Fruit fly (Drosophila melanogaster) whole organism, embryonic: ENCODE measurements around the gene clumsy.

Experiments used
- CG10267 ChIP-seq: fragments of 200-800 bp; sonication (Bioruptor generic); optimal IDR thresholded peaks from 2 replicates; lab custom pipeline; 2018; ENCODE audit warnings: missing biosample characterization, mild to moderate bottlenecking, missing genetic modification characterization, moderate library complexity
- CG10321 ChIP-seq: fragments of 200-800 bp; sonication (Bioruptor generic); IDR thresholded peaks from 2 replicates; pipeline ENCODE4 v1.3.6; 2022; ENCODE audit warnings: missing biosample characterization, missing genetic modification characterization
- CG10543 ChIP-seq: fragments of 200-800 bp; sonication (Bioruptor generic); optimal IDR thresholded peaks from 3 replicates; lab custom pipeline; 2017; ENCODE audit warnings: missing biosample characterization, mild to moderate bottlenecking, missing genetic modification characterization, moderate library complexity
- CG11695 ChIP-seq: fragments of 200-800 bp; sonication (Bioruptor generic); IDR thresholded peaks from 3 replicates; pipeline ENCODE4 v1.3.6; 2022; ENCODE audit warnings: missing biosample characterization, missing genetic modification characterization
- CG12071 ChIP-seq: fragments of 200-800 bp; sonication (Bioruptor generic); optimal IDR thresholded peaks from 3 replicates; lab custom pipeline; 2018; ENCODE audit warnings: missing biosample characterization, mild to moderate bottlenecking, missing genetic modification characterization
- CG12299 ChIP-seq: fragments of 200-800 bp; sonication (Bioruptor generic); optimal IDR thresholded peaks from 2 replicates; lab custom pipeline; 2018; ENCODE audit warnings: missing biosample characterization, mild to moderate bottlenecking, missing genetic modification characterization
- CG13287 ChIP-seq: fragments of 200-800 bp; sonication (Bioruptor generic); IDR thresholded peaks from 2 replicates; pipeline ENCODE4 v1.3.6; 2022; ENCODE audit warnings: missing biosample characterization, missing genetic modification characterization; ENCODE audit not compliant: partially characterized antibody
- CG13296 ChIP-seq: fragments of 200-800 bp; sonication (Bioruptor generic); optimal IDR thresholded peaks from 3 replicates; lab custom pipeline; 2018; ENCODE audit warnings: missing biosample characterization, mild to moderate bottlenecking, missing genetic modification characterization
- CG13894 ChIP-seq: fragments of 200-800 bp; sonication (Bioruptor generic); optimal IDR thresholded peaks from 3 replicates; lab custom pipeline; 2018; ENCODE audit warnings: missing biosample characterization, mild to moderate bottlenecking, missing genetic modification characterization, moderate library complexity
- CG1602 ChIP-seq: fragments of 200-800 bp; sonication (Bioruptor generic); optimal IDR thresholded peaks from 3 replicates; lab custom pipeline; 2016; ENCODE audit warnings: missing biosample characterization, missing genetic modification characterization
- CG17829 ChIP-seq: fragments of 200-800 bp; optimal IDR thresholded peaks from 2 replicates; lab custom pipeline; 2019; ENCODE audit warnings: missing biosample characterization, mild to moderate bottlenecking, missing genetic modification characterization, moderate library complexity
- CG18011 ChIP-seq: fragments of 200-800 bp; sonication (Bioruptor generic); optimal IDR thresholded peaks from 2 replicates; lab custom pipeline; 2017; ENCODE audit warnings: missing biosample characterization, missing genetic modification characterization, mild to moderate bottlenecking, moderate library complexity, missing genotype
- CG2889 ChIP-seq: fragments of 200-800 bp; sonication (Bioruptor generic); IDR thresholded peaks from 3 replicates; pipeline ENCODE4 v1.3.6; 2022; ENCODE audit warnings: missing biosample characterization, missing genetic modification characterization
- CG30431 ChIP-seq: fragments of 200-800 bp; sonication (Bioruptor generic); optimal IDR thresholded peaks from 2 replicates; lab custom pipeline; 2017; ENCODE audit warnings: missing biosample characterization, missing genetic modification characterization
- CG3407 ChIP-seq: fragments of 200-800 bp; sonication (Bioruptor generic); optimal IDR thresholded peaks from 2 replicates; lab custom pipeline; 2018; ENCODE audit warnings: missing biosample characterization, mild to moderate bottlenecking, missing genetic modification characterization
- CG34376 ChIP-seq: fragments of 200-800 bp; sonication (Bioruptor generic); optimal IDR thresholded peaks from 2 replicates; lab custom pipeline; 2018; ENCODE audit warnings: missing biosample characterization, mild to moderate bottlenecking, missing genetic modification characterization
- CG3726 ChIP-seq: fragments of 200-800 bp; sonication (Bioruptor generic); IDR thresholded peaks from 3 replicates; pipeline ENCODE4, ENCODE4 v1.3.6; 2022; ENCODE audit warnings: missing biosample characterization, missing genetic modification characterization
- CG3847 ChIP-seq: fragments of 200-800 bp; sonication (Bioruptor generic); IDR thresholded peaks from 2 replicates; pipeline ENCODE4 v1.3.6; 2022; ENCODE audit warnings: missing biosample characterization, missing genetic modification characterization
- CG4707 ChIP-seq: fragments of 200-800 bp; sonication (Bioruptor generic); optimal IDR thresholded peaks from 2 replicates; lab custom pipeline; 2018; ENCODE audit warnings: missing biosample characterization, mild to moderate bottlenecking, missing genetic modification characterization, moderate library complexity
- CG6254 ChIP-seq: fragments of 200-800 bp; sonication (Bioruptor generic); optimal IDR thresholded peaks from 3 replicates; lab custom pipeline; 2017; ENCODE audit warnings: mild to moderate bottlenecking, missing biosample characterization, missing genetic modification reagents, missing genetic modification characterization
- CG6765 ChIP-seq: fragments of 200-800 bp; sonication (Bioruptor generic); optimal IDR thresholded peaks from 3 replicates; lab custom pipeline; 2017; ENCODE audit warnings: missing biosample characterization, mild to moderate bottlenecking, missing genetic modification characterization
- CG7372 ChIP-seq: fragments of 200-800 bp; sonication (Bioruptor generic); IDR thresholded peaks from 2 replicates; pipeline ENCODE4 v1.3.6; 2022; ENCODE audit warnings: missing biosample characterization, missing genetic modification characterization
- CG7839 ChIP-seq: fragments of 200-800 bp; sonication (Bioruptor generic); optimal IDR thresholded peaks from 3 replicates; lab custom pipeline; 2018; ENCODE audit warnings: missing biosample characterization, mild to moderate bottlenecking, missing genetic modification characterization, moderate library complexity
- Dfd ChIP-seq, 2 experiments: fragments of >200 bp; optimal IDR thresholded peaks; 2 replicates each; lab custom pipeline; 2017; ENCODE audit warnings: missing biosample characterization in 2 of 2, missing genetic modification characterization in 2 of 2
- Doc3 ChIP-seq: fragments of 200-800 bp; sonication (Bioruptor generic); IDR thresholded peaks from 3 replicates; pipeline ENCODE4 v1.3.6; 2022; ENCODE audit warnings: missing biosample characterization, missing genetic modification characterization; ENCODE audit not compliant: partially characterized antibody
- E2f2 ChIP-seq: fragments of 200-800 bp; sonication (Bioruptor generic); IDR thresholded peaks from 2 replicates; pipeline ENCODE4 v1.3.6; 2022; ENCODE audit warnings: missing biosample characterization, missing genetic modification characterization
- Ets65A ChIP-seq: fragments of 200-800 bp; sonication (Bioruptor generic); peaks from one replicate; lab custom pipeline; 2016; ENCODE audit warnings: missing biosample characterization, missing genetic modification characterization
- H2.0 ChIP-seq: fragments of 200-800 bp; sonication (Bioruptor generic); IDR thresholded peaks from 2 replicates; pipeline ENCODE4 v1.3.6; 2022; ENCODE audit warnings: missing biosample characterization, missing genetic modification characterization
- HmgZ ChIP-seq: fragments of 200-800 bp; sonication (Bioruptor generic); optimal IDR thresholded peaks from 2 replicates; lab custom pipeline; 2018; ENCODE audit warnings: missing biosample characterization, mild to moderate bottlenecking, missing genetic modification characterization
- Hmx ChIP-seq: fragments of 200-800 bp; sonication (Bioruptor generic); optimal IDR thresholded peaks from 2 replicates; lab custom pipeline; 2016; ENCODE audit warnings: missing biosample characterization, missing genetic modification characterization
- MBD-R2 ChIP-seq: fragments of 200-800 bp; sonication (Bioruptor generic); IDR thresholded peaks from 2 replicates; pipeline ENCODE4 v1.3.6; 2022; ENCODE audit warnings: missing biosample characterization, missing genetic modification characterization
- Ptx1 ChIP-seq: fragments of 200-800 bp; sonication (Bioruptor generic); IDR thresholded peaks from 2 replicates; pipeline ENCODE4 v1.3.6; 2022; ENCODE audit warnings: missing biosample characterization, missing genetic modification characterization
- ap ChIP-seq: fragments of 200-800 bp; sonication (Bioruptor generic); IDR thresholded peaks from 2 replicates; pipeline ENCODE4 v1.3.6; 2022; ENCODE audit warnings: missing biosample characterization, missing genetic modification characterization
- cwo ChIP-seq: fragments of 200-800 bp; sonication (Bioruptor generic); optimal IDR thresholded peaks from 3 replicates; lab custom pipeline; 2017; ENCODE audit warnings: missing biosample characterization, missing genetic modification characterization, mild to moderate bottlenecking, moderate library complexity, missing genetic modification reagents
- dmrt11E ChIP-seq: fragments of 200-800 bp; sonication (Bioruptor generic); optimal IDR thresholded peaks from 3 replicates; lab custom pipeline; 2018; ENCODE audit warnings: missing biosample characterization, mild to moderate bottlenecking, missing genetic modification characterization, moderate library complexity
- gce ChIP-seq: fragments of 200-800 bp; sonication (Bioruptor generic); IDR thresholded peaks from 3 replicates; pipeline ENCODE4 v1.3.6; 2022; ENCODE audit warnings: missing biosample characterization, missing genetic modification characterization
- gfzf ChIP-seq: fragments of 200-800 bp; sonication (Bioruptor generic); optimal IDR thresholded peaks from 2 replicates; lab custom pipeline; 2016; ENCODE audit warnings: missing biosample characterization, mild to moderate bottlenecking, missing genetic modification characterization, moderate library complexity
- gro ChIP-seq: fragments of 200-800 bp; sonication (Bioruptor generic); optimal IDR thresholded peaks from 2 replicates; lab custom pipeline; 2016; ENCODE audit warnings: missing biosample characterization, missing genetic modification characterization
- hb ChIP-seq: fragments of 200-800 bp; sonication (Bioruptor generic); IDR thresholded peaks from 3 replicates; pipeline ENCODE4 v1.3.6; 2022; ENCODE audit warnings: missing biosample characterization, missing genetic modification characterization; ENCODE audit not compliant: partially characterized antibody
- her ChIP-seq: fragments of 200-800 bp; sonication (Bioruptor generic); optimal IDR thresholded peaks from 2 replicates; lab custom pipeline; 2016; ENCODE audit warnings: missing biosample characterization, missing genetic modification characterization
- ind ChIP-seq: fragments of 200-800 bp; sonication (Bioruptor generic); optimal IDR thresholded peaks from 3 replicates; lab custom pipeline; 2016; ENCODE audit warnings: missing biosample characterization, missing genetic modification characterization
- lab ChIP-seq: fragments of 200-800 bp; sonication (Bioruptor generic); optimal IDR thresholded peaks from 3 replicates; lab custom pipeline; 2017; ENCODE audit warnings: missing biosample characterization, missing genetic modification characterization, mild to moderate bottlenecking, moderate library complexity, missing genetic modification reagents
- nau ChIP-seq: fragments of 200-800 bp; sonication (Bioruptor generic); optimal IDR thresholded peaks from 3 replicates; lab custom pipeline; 2017; ENCODE audit warnings: missing biosample characterization, mild to moderate bottlenecking, missing genetic modification characterization, missing genetic modification reagents
- onecut ChIP-seq: fragments of 200-800 bp; sonication (Bioruptor generic); IDR thresholded peaks from 2 replicates; pipeline ENCODE4 v1.3.6; 2022; ENCODE audit warnings: missing biosample characterization, missing genetic modification characterization
- pb ChIP-seq: fragments of 200-800 bp; sonication (Bioruptor generic); optimal IDR thresholded peaks from 3 replicates; lab custom pipeline; 2016; ENCODE audit warnings: missing biosample characterization, missing genetic modification characterization
- repo ChIP-seq: fragments of 200-800 bp; sonication (Bioruptor generic); optimal IDR thresholded peaks from 2 replicates; lab custom pipeline; 2016; ENCODE audit warnings: missing biosample characterization, missing genetic modification characterization
- sc ChIP-seq, 3 experiments: fragments of >200 bp in 2 of 3; fragments of 200-800 bp in 1 of 3; sonication (Bioruptor generic) in 1 of 3; optimal IDR thresholded peaks; 2 replicates in 2 of 3; 3 replicates in 1 of 3; lab custom pipeline; 2017; ENCODE audit warnings: mild to moderate bottlenecking in 1 of 3, missing biosample characterization in 1 of 3, missing genetic modification characterization in 1 of 3, missing genetic modification reagents in 1 of 3
- sob ChIP-seq: fragments of 200-800 bp; sonication (Bioruptor generic); IDR thresholded peaks from 2 replicates; pipeline ENCODE4 v1.3.6; 2022; ENCODE audit warnings: missing biosample characterization, missing genetic modification characterization
- vnd ChIP-seq: fragments of 200-800 bp; sonication (Bioruptor generic); IDR thresholded peaks from 3 replicates; pipeline ENCODE4 v1.3.6; 2022; ENCODE audit warnings: missing biosample characterization, missing genetic modification characterization; ENCODE audit not compliant: partially characterized antibody
- wek ChIP-seq: fragments of 200-800 bp; sonication (Bioruptor generic); optimal IDR thresholded peaks from 3 replicates; lab custom pipeline; 2018; ENCODE audit warnings: missing biosample characterization, mild to moderate bottlenecking, missing genetic modification characterization, moderate library complexity
- zfh2 ChIP-seq: fragments of 200-800 bp; sonication (Bioruptor generic); optimal IDR thresholded peaks from 2 replicates; lab custom pipeline; 2016; ENCODE audit warnings: missing biosample characterization, missing genetic modification characterization

Gene clumsy

dm6 chr2L:21166422-21166821, 39.9 kb upstream of the clumsy start (continued):
- no peak for TF ChIP-seq her (GFP tag; lab: Kevin White, UChicago)
- no peak for TF ChIP-seq CG30431 (GFP tag; lab: Kevin White, UChicago)
- TF ChIP-seq CG10321 (GFP tag; lab: Robert Waterston, UW): no peak
- no peak for TF ChIP-seq CG1602 (GFP tag; lab: Kevin White, UChicago)
- TF ChIP-seq HmgZ (tag; lab: Kevin White, UChicago): peak; percentile 44
- peak; percentile 18 for TF ChIP-seq gfzf (GFP tag; lab: Kevin White, UChicago)
- TF ChIP-seq MBD-R2: peak; percentile 80
- TF ChIP-seq CG10267 (tag; lab: Kevin White, UChicago): peak; percentile 89
- no peak for TF ChIP-seq CG6254 (GFP tag; lab: Kevin White, UChicago)
- no peak for TF ChIP-seq onecut
- no peak for TF ChIP-seq CG6765 (GFP tag; lab: Kevin White, UChicago)
- peak; percentile 46 for TF ChIP-seq Ets65A (GFP tag; lab: Kevin White, UChicago)
- no peak for TF ChIP-seq Ptx1
- no peak for TF ChIP-seq CG12299
- no peak for TF ChIP-seq CG3407 (GFP tag; lab: Kevin White, UChicago)
- no peak for TF ChIP-seq Hmx (GFP tag; lab: Kevin White, UChicago)
- no peak for TF ChIP-seq CG17829 (tag; lab: Kevin White, UChicago)
- TF ChIP-seq H2.0 (GFP tag; lab: Robert Waterston, UW): no peak
- TF ChIP-seq CG7839 (tag; lab: Kevin White, UChicago): no peak
- no peak for TF ChIP-seq vnd (GFP tag; lab: Robert Waterston, UW)
- no peak for TF ChIP-seq CG34376
- no peak for TF ChIP-seq sob (GFP tag; lab: Robert Waterston, UW)
- peak; percentile 22; the same call in 1 of the 2 replicates for TF ChIP-seq CG13287
- peak; percentile 31 for TF ChIP-seq zfh2 (GFP tag; lab: Kevin White, UChicago)
- TF ChIP-seq Doc3: no peak
- TF ChIP-seq E2f2 (GFP tag; lab: Robert Waterston, UW): peak; percentile 93
- TF ChIP-seq gce: no peak
- TF ChIP-seq gro (GFP tag; lab: Kevin White, UChicago): peak; percentile 41
- no peak for TF ChIP-seq CG2889 (GFP tag; lab: Robert Waterston, UW)
- TF ChIP-seq lab (GFP tag; lab: Kevin White, UChicago): no peak
- TF ChIP-seq CG3726 (GFP tag; lab: Robert Waterston, UW): no peak
- TF ChIP-seq cwo: no peak
- no peak for TF ChIP-seq pb
- no peak for TF ChIP-seq ind (GFP tag; lab: Kevin White, UChicago)
- no peak for TF ChIP-seq Dfd (GFP tag; optimal IDR thresholded peaks at IDR 0.05; lab: Kevin White, UChicago)
- TF ChIP-seq CG18011 (GFP tag; lab: Kevin White, UChicago): no peak
- no peak for TF ChIP-seq CG13296 (GFP tag; lab: Kevin White, UChicago)
- no peak for TF ChIP-seq hb (GFP tag; lab: Robert Waterston, UW)
- no peak for TF ChIP-seq CG13894 (tag; lab: Kevin White, UChicago)
- TF ChIP-seq dmrt11E (tag; lab: Kevin White, UChicago): no peak
- TF ChIP-seq sc (optimal IDR thresholded peaks at IDR 0.05; lab: Kevin White, UChicago): no peak
- TF ChIP-seq sc (GFP tag; optimal IDR thresholded peaks at IDR 0.05; lab: Kevin White, UChicago): no peak
- no peak for TF ChIP-seq nau
- no peak for TF ChIP-seq repo
- no peak for TF ChIP-seq CG7372
- TF ChIP-seq CG10543 (GFP tag; lab: Kevin White, UChicago): peak; percentile 23
- no peak for TF ChIP-seq CG12071
- peak; percentile 24; the same call in 1 of the 2 replicates for TF ChIP-seq CG3847 (GFP tag; lab: Robert Waterston, UW)
- no peak for TF ChIP-seq CG4707
- no peak for TF ChIP-seq CG11695 (GFP tag; lab: Robert Waterston, UW)
- no peak for TF ChIP-seq wek (GFP tag; lab: Kevin White, UChicago)
- TF ChIP-seq ap (GFP tag; lab: Robert Waterston, UW): no peak
